Worm (Caenorhabditis elegans) whole organism, L4/young adult: ENCODE measurements around the gene R03H10.2.

Experiments used
- dao-5 ChIP-seq: sonication (generic microtip); optimal IDR thresholded peaks from 2 replicates; lab custom pipeline; 2016; ENCODE audit warnings: missing genotype, missing genetic modification characterization, moderate library complexity, missing compliant biosample characterization
- him-1 ChIP-seq: sonication (generic microtip); optimal IDR thresholded peaks from 2 replicates; lab custom pipeline; 2016; ENCODE audit warnings: missing genotype, missing genetic modification reagents, missing genetic modification characterization, missing compliant biosample characterization

DNA sequence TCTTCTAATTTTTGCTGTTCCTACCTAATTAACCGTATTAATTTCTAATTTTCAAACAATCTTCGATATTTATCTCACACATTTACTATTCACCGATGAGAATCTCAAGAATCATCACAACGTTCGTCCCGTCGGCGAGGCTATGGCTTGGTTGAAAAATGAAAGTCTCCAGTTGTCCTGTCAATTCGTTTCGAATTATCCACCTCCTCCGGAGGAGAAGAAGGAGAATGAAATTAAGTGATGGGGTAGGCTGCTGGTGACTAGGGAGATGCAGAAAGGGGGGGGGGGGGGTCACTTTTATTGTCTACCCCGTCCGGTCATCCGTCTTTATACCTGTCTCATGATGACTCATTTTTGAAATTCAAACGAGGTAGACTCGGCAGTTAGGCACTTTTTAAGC lies 2.7 kb upstream of the R03H10.2 start:
- TF ChIP-seq dao-5 (tag; lab: Kevin White, UChicago): no peak
- no peak for TF ChIP-seq him-1 (tag; lab: Kevin White, UChicago)
